Fruit fly (Drosophila melanogaster) whole organism, adult: ENCODE results near the gene Ir31a.

ENCODE experiments used
- CG11617 ChIP-seq: fragments of 200-800 bp; sonication (Bioruptor generic); optimal IDR thresholded peaks from 2 replicates; lab custom pipeline; 2017; ENCODE audit warnings: mild to moderate bottlenecking, missing biosample characterization, missing genetic modification reagents, missing genetic modification characterization
- CG12768 ChIP-seq: fragments of 200-800 bp; sonication (Bioruptor generic); optimal IDR thresholded peaks from 2 replicates; lab custom pipeline; 2017; ENCODE audit warnings: missing biosample characterization, missing genetic modification characterization, mild to moderate bottlenecking, moderate library complexity, missing genetic modification reagents
- CG14711 ChIP-seq: fragments of 200-800 bp; sonication (Bioruptor generic); optimal IDR thresholded peaks from 2 replicates; lab custom pipeline; 2018; ENCODE audit warnings: missing biosample characterization, mild to moderate bottlenecking, missing genetic modification characterization, moderate library complexity
- CG1620 ChIP-seq: fragments of 200-800 bp; sonication (Bioruptor generic); optimal IDR thresholded peaks from 2 replicates; lab custom pipeline; 2016; ENCODE audit warnings: missing biosample characterization, missing genetic modification characterization
- CG33017 ChIP-seq: fragments of 200-800 bp; sonication (Bioruptor generic); optimal IDR thresholded peaks from 2 replicates; lab custom pipeline; 2018; ENCODE audit warnings: missing biosample characterization, mild to moderate bottlenecking, missing genetic modification characterization, moderate library complexity
- CG5204 ChIP-seq: fragments of 200-800 bp; sonication (Bioruptor generic); optimal IDR thresholded peaks from 2 replicates; lab custom pipeline; 2016; ENCODE audit warnings: missing biosample characterization, missing genetic modification characterization
- CG7045 ChIP-seq: fragments of 200-800 bp; sonication (Bioruptor generic); optimal IDR thresholded peaks from 2 replicates; lab custom pipeline; 2017; ENCODE audit warnings: missing biosample characterization, mild to moderate bottlenecking, missing genetic modification characterization
- CG7101 ChIP-seq: fragments of 200-800 bp; sonication (Bioruptor generic); optimal IDR thresholded peaks from 2 replicates; lab custom pipeline; 2018; ENCODE audit warnings: missing biosample characterization, mild to moderate bottlenecking, missing genetic modification characterization, moderate library complexity
- Clk ChIP-seq: fragments of 200-800 bp; sonication (Bioruptor generic); optimal IDR thresholded peaks from 2 replicates; lab custom pipeline; 2017; ENCODE audit warnings: missing biosample characterization, missing genetic modification characterization
- Crg-1 ChIP-seq: fragments of 200-800 bp; sonication (Bioruptor generic); optimal IDR thresholded peaks from 2 replicates; lab custom pipeline; 2016; ENCODE audit warnings: missing biosample characterization, missing genetic modification characterization
- Hr96 ChIP-seq: fragments of 200-800 bp; sonication (Bioruptor generic); optimal IDR thresholded peaks from 2 replicates; lab custom pipeline; 2016; ENCODE audit warnings: missing biosample characterization, missing genetic modification characterization
- Mnt ChIP-seq: fragments of 200-800 bp; sonication (Bioruptor generic); optimal IDR thresholded peaks from 2 replicates; lab custom pipeline; 2016; ENCODE audit warnings: missing biosample characterization, mild to moderate bottlenecking, missing genetic modification characterization
- bab1 ChIP-seq: fragments of 200-800 bp; sonication (Bioruptor generic); optimal IDR thresholded peaks from 3 replicates; lab custom pipeline; 2019; ENCODE audit warnings: missing biosample characterization, mild to moderate bottlenecking, missing genetic modification characterization, moderate library complexity
- cic ChIP-seq: fragments of 200-800 bp; sonication (Bioruptor generic); optimal IDR thresholded peaks from 2 replicates; lab custom pipeline; 2017; ENCODE audit warnings: missing biosample characterization, mild to moderate bottlenecking, missing genetic modification characterization, moderate library complexity
- cnc ChIP-seq, 2 experiments: fragments of >200 bp; optimal IDR thresholded peaks; 2 replicates each; lab custom pipeline; 2017
- kay ChIP-seq: fragments of 200-800 bp; sonication (Bioruptor generic); peaks from one replicate; lab custom pipeline; 2016; ENCODE audit warnings: missing biosample characterization, missing genetic modification characterization, borderline replicate concordance
- ovo ChIP-seq: fragments of 200-800 bp; sonication (Bioruptor generic); optimal IDR thresholded peaks from 2 replicates; lab custom pipeline; 2016; ENCODE audit warnings: missing biosample characterization, missing genetic modification characterization
- pad ChIP-seq: fragments of 200-800 bp; sonication (Bioruptor generic); optimal IDR thresholded peaks from 3 replicates; lab custom pipeline; 2017; ENCODE audit warnings: missing biosample characterization, missing genetic modification characterization, mild to moderate bottlenecking, moderate library complexity, missing genetic modification reagents
- tj ChIP-seq: fragments of 200-800 bp; sonication (Bioruptor generic); optimal IDR thresholded peaks from 3 replicates; lab custom pipeline; 2017; ENCODE audit warnings: missing biosample characterization, mild to moderate bottlenecking, missing genetic modification characterization, moderate library complexity
- toe ChIP-seq: fragments of 200-800 bp; sonication (Bioruptor generic); optimal IDR thresholded peaks from 2 replicates; lab custom pipeline; 2016; ENCODE audit warnings: missing biosample characterization, missing genetic modification characterization

Gene Ir31a

DNA sequence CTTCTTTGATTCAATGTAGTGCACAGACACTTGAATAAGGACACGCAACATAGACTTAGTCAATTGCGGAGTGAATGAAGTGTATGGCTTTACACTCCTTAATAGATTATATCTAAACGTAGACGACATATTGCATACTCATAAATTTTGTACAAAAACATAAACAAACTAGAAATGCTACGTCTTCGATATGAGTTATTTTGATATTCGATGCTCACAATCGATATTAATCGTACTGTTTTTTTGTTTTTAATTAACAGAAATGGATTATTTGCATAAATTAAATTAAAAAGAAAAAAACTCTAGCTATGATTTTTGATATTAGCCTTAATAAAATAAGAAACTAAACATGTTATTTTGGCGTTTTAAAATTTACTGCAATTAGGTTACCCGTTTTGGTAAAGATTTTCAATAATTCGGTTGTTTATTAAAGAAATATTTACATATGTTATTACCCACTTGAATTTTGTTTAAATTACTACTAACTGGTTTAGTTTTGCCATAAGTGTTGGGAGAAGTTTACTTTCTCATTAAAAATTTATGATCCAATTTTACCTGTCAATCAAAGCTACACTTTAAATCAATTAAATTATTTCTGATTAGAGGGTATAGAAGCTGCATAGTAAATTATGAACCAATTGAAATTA, at the start of gene Ir31a, which contains the start of the genes CG17768 and LSm-4:
TSS of gene Ir31a (plus strand) at position 558 of the 647 bp plus-strand sequence.
TSS of gene CG17768 (minus strand) at position 196 of the 647 bp plus-strand sequence.
TSS of gene LSm-4 (minus strand) at position 196 of the 647 bp plus-strand sequence.
- TF ChIP-seq tj (GFP tag; lab: Kevin White, UChicago) (no peak), CG11617 (GFP tag; lab: Kevin White, UChicago) (no peak), CG5204 (no peak), CG7045 (GFP tag; lab: Kevin White, UChicago) (no peak), toe (GFP tag; lab: Kevin White, UChicago) (no peak), ovo (GFP tag; lab: Kevin White, UChicago) (no peak)

DNA sequence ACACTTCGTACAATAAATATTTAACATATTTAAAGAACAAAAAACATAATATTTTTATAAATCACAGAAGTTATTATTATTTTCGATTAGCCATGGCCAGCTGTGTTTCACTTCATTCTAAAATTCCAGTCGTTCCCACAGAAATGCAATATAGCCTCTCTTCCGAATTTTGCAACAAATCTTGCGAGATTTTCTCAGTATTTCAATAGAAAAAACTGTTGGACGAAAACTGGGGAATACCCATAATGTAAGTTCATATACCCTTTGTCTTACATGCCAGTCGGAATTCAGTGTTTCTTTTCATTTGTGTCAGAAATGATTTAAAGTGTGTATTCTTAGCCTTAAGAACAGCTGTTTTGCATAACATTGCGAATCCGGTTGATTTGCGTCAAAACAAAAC, 48.9 kb upstream of the Ir31a start, which contains the start of the genes CtsL4 and ClpP:
TSS of gene CtsL4 (minus strand) at position 90 of the 400 bp plus-strand sequence.
TSS of gene ClpP (plus strand) at position 288 of the 400 bp plus-strand sequence.
- TF ChIP-seq Clk (GFP tag; lab: Kevin White, UChicago) (no peak), tj (GFP tag; lab: Kevin White, UChicago) (peak; percentile 72), cnc (optimal IDR thresholded peaks at IDR 0.05; lab: Kevin White, UChicago) (no peak), Hr96 (GFP tag; lab: Kevin White, UChicago) (no peak), CG1620 (peak; percentile 6), CG14711 (tag; lab: Kevin White, UChicago) (no peak), CG12768 (GFP tag; lab: Kevin White, UChicago) (no peak), CG7101 (peak; percentile 36), CG7045 (GFP tag; lab: Kevin White, UChicago) (no peak), CG11617 (GFP tag; lab: Kevin White, UChicago) (peak; percentile 35)

DNA sequence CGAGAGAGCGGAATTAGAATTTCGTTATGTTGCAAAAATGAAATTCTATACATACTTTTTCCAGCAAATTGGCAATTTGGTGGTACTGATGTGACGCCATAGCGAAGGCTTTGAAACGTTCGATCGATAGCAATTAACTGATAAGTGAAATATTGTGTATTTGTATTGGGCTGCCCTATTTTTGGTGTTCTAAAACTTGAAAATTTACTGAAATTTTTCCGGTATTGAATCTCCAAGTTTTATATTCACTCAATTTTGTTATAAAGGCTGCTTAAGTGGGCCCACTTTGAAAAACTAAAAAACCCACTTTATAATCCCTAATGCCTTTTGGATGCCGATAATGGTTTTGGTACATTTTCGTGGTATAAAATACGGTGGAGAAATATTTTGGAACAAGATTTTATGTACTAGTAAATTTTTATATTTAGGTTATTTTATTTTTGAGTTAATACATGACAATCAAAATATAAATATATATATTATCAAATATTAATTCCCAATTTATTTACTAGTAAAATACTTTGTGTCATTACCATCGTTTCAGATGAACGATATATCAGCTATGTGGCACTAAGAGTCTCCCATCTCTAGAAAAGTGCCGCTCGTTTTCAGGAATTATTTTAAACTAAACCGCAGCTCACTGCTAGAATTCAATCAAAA, 42.8 kb upstream of the Ir31a start, which contains the start of the genes Cand1 and pim:
TSS of gene Cand1 (minus strand) at position 300 of the 660 bp plus-strand sequence.
TSS of gene pim (plus strand) at position 582 of the 660 bp plus-strand sequence.
- TF ChIP-seq CG33017 = no peak
- TF ChIP-seq cic = no peak
- TF ChIP-seq bab1 = no peak
- TF ChIP-seq CG7101 = peak; percentile 50

DNA sequence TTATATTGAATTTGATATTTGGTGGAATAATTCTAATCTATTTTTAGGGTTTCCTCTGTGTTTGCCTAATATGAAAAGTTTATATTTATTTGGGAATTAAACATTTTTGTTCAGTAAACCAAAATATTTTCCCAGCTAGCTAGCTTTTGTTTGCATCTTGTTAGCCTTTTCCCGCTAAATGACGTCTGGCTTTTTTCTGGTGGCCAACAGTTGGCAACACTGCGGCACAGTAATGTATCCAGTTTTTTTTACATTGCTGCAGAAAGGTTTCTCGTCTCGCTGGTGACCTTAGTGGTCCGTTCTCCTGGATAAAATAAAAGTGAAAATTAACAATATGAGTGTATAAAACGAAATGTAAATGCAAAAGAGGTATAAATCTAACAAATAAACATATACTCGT, 41.1 kb upstream of the Ir31a start, which contains the start of gene lft:
TSS of gene lft (plus strand) at position 243 of the 400 bp plus-strand sequence.
- TF ChIP-seq Crg-1 (GFP tag; lab: Kevin White, UChicago) (no peak), toe (GFP tag; lab: Kevin White, UChicago) (no peak), Mnt (no peak), Clk (GFP tag; lab: Kevin White, UChicago) (no peak), CG5204 (no peak), pad (GFP tag; lab: Kevin White, UChicago) (no peak), bab1 (no peak), tj (GFP tag; lab: Kevin White, UChicago) (no peak)

DNA sequence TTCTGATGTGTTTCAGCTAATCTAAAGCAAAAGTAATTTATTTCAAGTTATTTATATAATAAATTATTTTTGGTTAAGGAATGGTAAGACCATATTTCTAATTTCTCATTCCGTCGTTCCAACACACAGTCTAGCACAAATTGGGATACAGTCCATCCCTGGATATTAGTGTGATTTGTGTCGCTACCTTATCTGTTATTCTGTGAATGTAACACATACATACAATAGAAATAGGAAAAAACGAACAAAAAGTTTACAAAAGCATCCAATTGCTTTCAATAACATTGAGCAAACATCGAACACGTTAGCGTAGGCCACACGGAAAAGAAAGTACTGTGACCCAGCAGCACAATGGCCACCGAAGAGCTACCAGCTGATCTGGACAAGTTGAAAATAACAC, 38.8 kb upstream of the Ir31a start, which contains the start of gene CG5056:
TSS of gene CG5056 (plus strand) at position 168 of the 400 bp plus-strand sequence.
- TF ChIP-seq CG1620 = no peak
- peak; percentile 69 for TF ChIP-seq bab1
- peak; percentile 37 for TF ChIP-seq CG14711 (tag; lab: Kevin White, UChicago)
- peak; percentile 12 for TF ChIP-seq Crg-1 (GFP tag; lab: Kevin White, UChicago)
- no peak for TF ChIP-seq cic
- peak; percentile 10 for TF ChIP-seq CG33017
- no peak for TF ChIP-seq toe (GFP tag; lab: Kevin White, UChicago)

DNA sequence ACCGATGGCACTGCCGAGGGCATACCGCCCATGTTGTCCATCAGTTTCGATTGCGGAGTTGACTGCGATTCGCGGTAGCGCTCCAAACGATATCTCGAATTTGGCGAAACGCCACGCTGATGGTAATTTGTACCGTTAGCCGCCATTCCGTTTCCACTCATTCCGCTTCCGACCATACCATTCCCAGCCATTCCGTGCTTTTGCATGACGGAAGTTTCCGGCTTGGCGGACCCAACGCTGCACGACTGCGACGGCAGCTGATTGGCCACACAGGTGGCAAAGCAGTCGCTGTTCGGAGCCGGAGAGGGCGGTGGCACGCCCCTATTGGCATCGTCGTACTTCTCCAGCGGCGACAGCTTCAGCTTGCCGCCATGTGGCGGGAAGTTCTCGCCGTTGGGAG, 33.1 kb upstream of the Ir31a start:
- TF ChIP-seq CG5204 (no peak), Clk (GFP tag; lab: Kevin White, UChicago) (no peak), ovo (GFP tag; lab: Kevin White, UChicago) (no peak), bab1 (no peak), tj (GFP tag; lab: Kevin White, UChicago) (no peak), Hr96 (GFP tag; lab: Kevin White, UChicago) (no peak), Crg-1 (GFP tag; lab: Kevin White, UChicago) (no peak), CG1620 (no peak), CG7101 (no peak)

DNA sequence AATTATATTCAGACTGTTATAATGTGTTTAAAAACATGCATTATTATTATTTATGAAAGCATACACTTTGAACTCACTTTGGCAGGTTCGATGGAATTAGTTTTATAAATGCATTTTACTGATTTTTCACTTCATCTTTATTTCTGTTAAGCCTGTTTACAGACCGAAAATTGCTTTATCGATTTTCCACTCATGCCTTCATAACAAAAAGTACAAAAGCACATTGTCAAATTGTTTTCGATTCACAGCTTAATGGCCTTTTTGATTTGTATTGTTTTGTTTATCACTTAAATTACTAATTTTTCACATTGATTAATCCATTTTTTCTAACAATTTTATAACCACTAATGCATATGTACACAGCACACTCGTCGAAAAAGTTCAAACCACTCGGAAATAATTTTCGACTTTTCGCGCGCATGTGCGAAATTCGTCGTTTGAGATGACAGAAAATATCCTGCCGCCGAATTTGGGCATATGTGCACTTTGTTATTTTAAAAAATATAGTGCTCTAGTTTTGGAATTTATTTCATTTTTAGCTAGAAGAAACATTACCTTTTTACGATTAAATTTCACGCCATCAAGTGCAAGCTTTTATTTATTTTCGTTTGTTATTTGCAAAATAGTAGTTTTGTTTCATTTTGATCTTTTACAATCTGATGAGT, 31.6 kb upstream of the Ir31a start, which contains the start of gene rho-5:
TSS of gene rho-5 (minus strand) at position 296 of the 665 bp plus-strand sequence.
- TF ChIP-seq kay (GFP tag; lab: Kevin White, UChicago) (no peak), pad (GFP tag; lab: Kevin White, UChicago) (no peak), Clk (GFP tag; lab: Kevin White, UChicago) (no peak), cnc (optimal IDR thresholded peaks at IDR 0.05; lab: Kevin White, UChicago) (no peak), toe (GFP tag; lab: Kevin White, UChicago) (no peak), CG11617 (GFP tag; lab: Kevin White, UChicago) (no peak), CG14711 (tag; lab: Kevin White, UChicago) (no peak), CG7101 (no peak), CG33017 (no peak), tj (GFP tag; lab: Kevin White, UChicago) (no peak), ovo (GFP tag; lab: Kevin White, UChicago) (no peak), bab1 (no peak), cic (no peak), CG7045 (GFP tag; lab: Kevin White, UChicago) (no peak), CG1620 (no peak), Mnt (no peak), Crg-1 (GFP tag; lab: Kevin White, UChicago) (no peak), CG12768 (GFP tag; lab: Kevin White, UChicago) (no peak)
